Worm (Caenorhabditis elegans): ENCODE data around the gene F09F7.5.

The F09F7.5 gene

DNA sequence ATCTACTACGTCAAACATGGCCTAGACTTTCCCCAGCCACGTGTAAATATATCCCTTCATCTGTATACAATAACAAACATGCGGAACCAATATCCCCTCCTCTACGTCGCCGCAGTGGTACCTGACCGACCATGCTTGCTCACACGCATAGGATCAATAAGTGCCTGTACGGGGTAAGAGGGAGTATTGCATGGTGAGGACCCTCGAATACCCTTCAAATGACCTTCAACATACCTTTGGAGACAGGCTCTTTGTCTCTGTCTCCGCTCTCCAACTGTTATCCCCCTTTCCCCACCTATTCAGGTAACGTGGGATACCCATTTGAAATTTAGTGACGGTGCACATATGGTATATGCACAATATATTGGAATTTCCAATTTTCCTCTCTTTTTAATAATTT is 20.8 kb upstream of the F09F7.5 start, which contains the start of gene dex-1:
Gene dex-1 (plus strand): TSS at position 132 of the 400 bp plus-strand sequence.
- TF ChIP-seq tbx-11 (GFP tag; IDR thresholded peaks at IDR 0.05): no peak
- TF ChIP-seq sea-1 (GFP tag; conservative IDR thresholded peaks at IDR 0.05): no peak
- TF ChIP-seq tra-4 (tag; optimal IDR thresholded peaks at IDR 0.05): no peak
- no peak for TF ChIP-seq hnd-1 (tag; optimal IDR thresholded peaks at IDR 0.05)
- TF ChIP-seq ceh-13 (GFP tag; optimal IDR thresholded peaks at IDR 0.05): no peak
- TF ChIP-seq tbx-37 (GFP tag; conservative IDR thresholded peaks at IDR 0.05): no peak
- no peak for TF ChIP-seq B0310.2 (tag; optimal IDR thresholded peaks at IDR 0.05)
- no peak for TF ChIP-seq flt-1 (GFP tag; IDR thresholded peaks at IDR 0.05)
- TF ChIP-seq scrt-1 (GFP tag; IDR thresholded peaks at IDR 0.05): no peak
- no peak for TF ChIP-seq hmbx-1 (tag; optimal IDR thresholded peaks at IDR 0.05)
- TF ChIP-seq ama-1 (optimal IDR thresholded peaks at IDR 0.05): no peak
- TF ChIP-seq ets-7 (tag; optimal IDR thresholded peaks at IDR 0.05): no peak
- TF ChIP-seq pes-1 (GFP tag; IDR thresholded peaks at IDR 0.05): no peak
- TF ChIP-seq ceh-36 (tag; optimal IDR thresholded peaks at IDR 0.05): no peak
- TF ChIP-seq aly-1 (tag; optimal IDR thresholded peaks at IDR 0.05): no peak
- TF ChIP-seq hmg-4 (GFP tag; optimal IDR thresholded peaks at IDR 0.05): no peak
- no peak for TF ChIP-seq F13C5.2 (tag; optimal IDR thresholded peaks at IDR 0.05)

DNA sequence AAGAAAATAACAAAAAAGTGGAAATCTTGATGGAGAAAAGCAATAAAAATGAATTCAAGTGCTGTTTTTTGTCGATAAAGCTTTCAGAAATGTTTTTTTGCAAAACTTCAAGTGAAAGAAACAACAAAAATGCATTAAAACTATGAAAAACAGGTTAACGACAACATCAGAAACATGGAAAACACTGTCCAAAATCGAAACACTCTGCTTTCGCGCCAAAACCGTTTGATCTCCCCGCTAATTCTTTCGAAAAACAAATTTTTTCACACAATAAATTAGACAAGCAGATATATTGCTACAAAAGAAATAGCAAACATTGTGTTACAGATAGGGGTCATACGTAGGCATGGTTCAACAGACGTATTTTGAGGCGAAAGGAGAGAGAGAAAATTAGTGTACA is 5.0 kb upstream of the F09F7.5 start:
- no peak for TF ChIP-seq pes-1 (GFP tag; IDR thresholded peaks at IDR 0.05)
- no peak for TF ChIP-seq scrt-1 (GFP tag; IDR thresholded peaks at IDR 0.05)
- no peak for TF ChIP-seq B0310.2 (tag; optimal IDR thresholded peaks at IDR 0.05)
- TF ChIP-seq tbx-11 (GFP tag; IDR thresholded peaks at IDR 0.05): no peak
- no peak for TF ChIP-seq F13C5.2 (tag; optimal IDR thresholded peaks at IDR 0.05)
- no peak for TF ChIP-seq sea-1 (GFP tag; conservative IDR thresholded peaks at IDR 0.05)
- TF ChIP-seq aly-1 (tag; optimal IDR thresholded peaks at IDR 0.05): no peak
- TF ChIP-seq ceh-13 (GFP tag; optimal IDR thresholded peaks at IDR 0.05): no peak
- no peak for TF ChIP-seq tbx-37 (GFP tag; conservative IDR thresholded peaks at IDR 0.05)
- no peak for TF ChIP-seq flt-1 (GFP tag; IDR thresholded peaks at IDR 0.05)
- TF ChIP-seq hmg-4 (GFP tag; optimal IDR thresholded peaks at IDR 0.05): no peak
- TF ChIP-seq hmbx-1 (tag; optimal IDR thresholded peaks at IDR 0.05): no peak
- no peak for TF ChIP-seq ceh-36 (tag; optimal IDR thresholded peaks at IDR 0.05)
- TF ChIP-seq ama-1 (optimal IDR thresholded peaks at IDR 0.05): no peak
- TF ChIP-seq ets-7 (tag; optimal IDR thresholded peaks at IDR 0.05): no peak
- TF ChIP-seq hnd-1 (tag; optimal IDR thresholded peaks at IDR 0.05): no peak
- TF ChIP-seq tra-4 (tag; optimal IDR thresholded peaks at IDR 0.05): no peak

DNA sequence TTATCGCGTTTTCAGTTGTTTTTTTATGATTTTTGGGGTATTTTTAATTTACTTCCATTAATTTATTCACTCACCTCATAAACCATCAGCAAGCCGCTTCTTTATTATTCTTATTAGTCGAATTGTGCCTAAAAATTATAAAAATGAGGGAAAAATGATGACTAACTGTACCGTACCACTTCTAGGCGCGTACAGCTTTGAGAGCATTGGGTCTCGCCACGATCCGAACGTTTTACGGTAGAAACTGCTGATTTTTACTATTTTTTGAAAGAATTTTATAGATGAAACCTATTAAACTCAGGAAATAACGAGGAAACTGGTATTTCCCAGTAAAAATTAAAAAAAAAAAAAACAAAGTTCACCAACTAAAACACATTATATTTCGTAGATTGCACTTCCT is 3.7 kb upstream of the F09F7.5 start, which contains the start of gene D1044.6:
Gene D1044.6 (minus strand): TSS at position 128 of the 400 bp plus-strand sequence.
- TF ChIP-seq tbx-11 (GFP tag; IDR thresholded peaks at IDR 0.05): no peak
- TF ChIP-seq ets-7 (tag; optimal IDR thresholded peaks at IDR 0.05): no peak
- TF ChIP-seq ama-1 (optimal IDR thresholded peaks at IDR 0.05): no peak
- TF ChIP-seq sea-1 (GFP tag; conservative IDR thresholded peaks at IDR 0.05): no peak
- TF ChIP-seq hmg-4 (GFP tag; optimal IDR thresholded peaks at IDR 0.05): no peak
- no peak for TF ChIP-seq aly-1 (tag; optimal IDR thresholded peaks at IDR 0.05)
- no peak for TF ChIP-seq tra-4 (tag; optimal IDR thresholded peaks at IDR 0.05)
- TF ChIP-seq hnd-1 (tag; optimal IDR thresholded peaks at IDR 0.05): no peak
- no peak for TF ChIP-seq pes-1 (GFP tag; IDR thresholded peaks at IDR 0.05)
- no peak for TF ChIP-seq flt-1 (GFP tag; IDR thresholded peaks at IDR 0.05)
- no peak for TF ChIP-seq ceh-13 (GFP tag; optimal IDR thresholded peaks at IDR 0.05)
- no peak for TF ChIP-seq hmbx-1 (tag; optimal IDR thresholded peaks at IDR 0.05)
- no peak for TF ChIP-seq tbx-37 (GFP tag; conservative IDR thresholded peaks at IDR 0.05)
- TF ChIP-seq F13C5.2 (tag; optimal IDR thresholded peaks at IDR 0.05): no peak
- TF ChIP-seq ceh-36 (tag; optimal IDR thresholded peaks at IDR 0.05): no peak
- no peak for TF ChIP-seq B0310.2 (tag; optimal IDR thresholded peaks at IDR 0.05)
- TF ChIP-seq scrt-1 (GFP tag; IDR thresholded peaks at IDR 0.05): no peak

DNA sequence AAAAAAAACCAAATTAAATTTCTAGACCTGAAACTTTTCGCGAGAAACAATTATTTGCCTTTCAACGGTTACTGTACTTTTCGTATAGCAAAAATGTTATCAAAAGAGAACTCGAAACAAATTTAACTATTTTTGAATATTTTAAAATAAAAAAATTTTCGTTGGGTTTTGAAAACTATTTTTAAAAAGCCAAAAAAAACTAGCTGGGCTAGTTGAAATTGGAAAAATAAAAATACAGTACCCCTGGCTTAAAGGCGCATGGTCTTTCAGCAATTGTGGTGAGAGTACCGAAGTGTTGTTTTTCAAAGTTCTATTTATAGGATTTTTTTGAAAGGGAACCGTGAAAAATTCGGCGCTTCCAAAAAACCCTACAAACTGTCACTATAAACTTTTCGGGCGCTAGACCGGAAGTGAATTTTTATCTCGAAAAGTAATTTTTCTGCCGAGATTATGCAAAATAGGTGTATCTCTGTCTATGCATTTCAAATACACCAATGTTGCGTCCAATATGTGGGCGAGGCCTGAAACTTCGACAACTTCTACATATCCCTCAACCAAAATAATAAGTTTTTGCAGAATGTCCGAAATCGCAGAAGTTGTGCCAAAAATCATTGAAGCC is 3.0 kb upstream of the F09F7.5 start, which contains the start of gene D1044.1:
Gene D1044.1 (plus strand): TSS at position 569 of the 619 bp plus-strand sequence.
- TF ChIP-seq hnd-1 (tag; optimal IDR thresholded peaks at IDR 0.05): no peak
- TF ChIP-seq tbx-37 (GFP tag; conservative IDR thresholded peaks at IDR 0.05): no peak
- TF ChIP-seq flt-1 (GFP tag; IDR thresholded peaks at IDR 0.05): no peak
- no peak for TF ChIP-seq sea-1 (GFP tag; conservative IDR thresholded peaks at IDR 0.05)
- no peak for TF ChIP-seq B0310.2 (tag; optimal IDR thresholded peaks at IDR 0.05)
- no peak for TF ChIP-seq aly-1 (tag; optimal IDR thresholded peaks at IDR 0.05)
- TF ChIP-seq tra-4 (tag; optimal IDR thresholded peaks at IDR 0.05): no peak
- TF ChIP-seq ceh-36 (tag; optimal IDR thresholded peaks at IDR 0.05): no peak
- no peak for TF ChIP-seq hmg-4 (GFP tag; optimal IDR thresholded peaks at IDR 0.05)
- TF ChIP-seq ets-7 (tag; optimal IDR thresholded peaks at IDR 0.05): no peak
- TF ChIP-seq pes-1 (GFP tag; IDR thresholded peaks at IDR 0.05): no peak
- TF ChIP-seq hmbx-1 (tag; optimal IDR thresholded peaks at IDR 0.05): no peak
- TF ChIP-seq tbx-11 (GFP tag; IDR thresholded peaks at IDR 0.05): no peak

DNA sequence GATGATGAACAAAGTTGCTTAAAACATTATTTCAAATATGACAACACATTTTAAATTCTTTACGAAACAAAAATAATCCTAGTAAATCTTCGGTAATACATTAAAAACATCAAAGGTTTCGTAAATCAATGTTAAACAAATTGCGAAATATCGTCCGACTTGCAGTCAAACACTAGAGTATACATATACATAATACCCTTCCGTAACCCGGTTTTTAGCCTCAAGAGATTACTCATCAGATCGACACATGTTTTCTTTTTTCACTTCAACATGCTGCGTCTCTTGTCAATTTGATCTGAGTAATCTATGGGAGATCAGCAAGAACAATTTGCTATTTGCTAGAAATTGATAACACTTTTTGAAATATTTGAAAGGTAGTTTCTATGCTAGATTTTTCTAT is 478 bp upstream of the F09F7.5 start:
- TF ChIP-seq F13C5.2 (tag; optimal IDR thresholded peaks at IDR 0.05) (no peak), hmg-4 (GFP tag; optimal IDR thresholded peaks at IDR 0.05) (no peak), scrt-1 (GFP tag; IDR thresholded peaks at IDR 0.05) (no peak), B0310.2 (tag; optimal IDR thresholded peaks at IDR 0.05) (no peak), ets-7 (tag; optimal IDR thresholded peaks at IDR 0.05) (no peak), ceh-36 (tag; optimal IDR thresholded peaks at IDR 0.05) (no peak), tbx-11 (GFP tag; IDR thresholded peaks at IDR 0.05) (no peak), pes-1 (GFP tag; IDR thresholded peaks at IDR 0.05) (no peak), sea-1 (GFP tag; conservative IDR thresholded peaks at IDR 0.05) (no peak), flt-1 (GFP tag; IDR thresholded peaks at IDR 0.05) (no peak), hnd-1 (tag; optimal IDR thresholded peaks at IDR 0.05) (no peak), ama-1 (optimal IDR thresholded peaks at IDR 0.05) (no peak), ceh-13 (GFP tag; optimal IDR thresholded peaks at IDR 0.05) (no peak), tra-4 (tag; optimal IDR thresholded peaks at IDR 0.05) (no peak), hmbx-1 (tag; optimal IDR thresholded peaks at IDR 0.05) (no peak), tbx-37 (GFP tag; conservative IDR thresholded peaks at IDR 0.05) (no peak)

DNA sequence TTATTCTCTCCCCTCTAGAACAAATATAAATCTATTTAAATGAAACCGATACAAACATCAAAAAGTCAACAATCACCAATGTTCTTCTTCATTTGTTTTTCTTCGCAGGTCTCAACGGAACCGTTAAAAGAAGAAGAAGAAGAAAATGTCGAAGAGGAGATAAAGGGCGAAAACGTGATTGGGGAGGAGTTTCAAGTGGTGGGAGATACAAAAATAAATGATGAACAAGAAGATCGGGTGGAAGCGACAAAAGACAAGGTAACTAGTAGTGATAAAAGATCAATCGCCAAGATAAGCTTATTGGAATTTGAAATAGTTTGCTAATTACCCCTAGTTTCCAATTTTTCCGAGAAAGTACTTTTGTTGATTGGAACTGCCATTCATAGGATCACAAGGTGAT is 3.4 kb downstream of the F09F7.5 start:
- no peak for TF ChIP-seq F13C5.2 (tag; optimal IDR thresholded peaks at IDR 0.05)

DNA sequence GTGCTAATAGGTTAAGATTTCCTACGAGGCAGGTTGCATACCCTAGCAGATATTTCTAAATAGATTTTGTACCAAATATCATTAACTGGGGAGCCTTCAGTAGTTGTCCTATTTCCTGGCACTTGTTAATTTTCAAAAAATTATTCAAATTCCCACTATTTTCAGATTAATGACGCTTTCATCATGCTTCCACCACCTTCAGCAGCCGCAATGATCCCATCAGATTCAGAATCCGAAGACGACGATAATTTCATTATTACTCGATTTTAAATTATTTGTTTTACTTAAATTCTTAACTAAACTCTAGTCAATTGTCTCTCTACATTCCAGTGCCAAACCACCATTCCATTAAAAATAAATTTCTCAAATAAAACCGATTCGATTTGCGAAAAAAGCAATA is 4.1 kb downstream of the F09F7.5 start:
- no peak for TF ChIP-seq scrt-1 (GFP tag; IDR thresholded peaks at IDR 0.05)
- no peak for TF ChIP-seq tbx-37 (GFP tag; conservative IDR thresholded peaks at IDR 0.05)
- no peak for TF ChIP-seq ets-7 (tag; optimal IDR thresholded peaks at IDR 0.05)
- no peak for TF ChIP-seq hmbx-1 (tag; optimal IDR thresholded peaks at IDR 0.05)
- no peak for TF ChIP-seq aly-1 (tag; optimal IDR thresholded peaks at IDR 0.05)
- no peak for TF ChIP-seq pes-1 (GFP tag; IDR thresholded peaks at IDR 0.05)
- TF ChIP-seq tbx-11 (GFP tag; IDR thresholded peaks at IDR 0.05): no peak
- TF ChIP-seq sea-1 (GFP tag; conservative IDR thresholded peaks at IDR 0.05): no peak
- no peak for TF ChIP-seq tra-4 (tag; optimal IDR thresholded peaks at IDR 0.05)
- TF ChIP-seq F13C5.2 (tag; optimal IDR thresholded peaks at IDR 0.05): no peak
- no peak for TF ChIP-seq hmg-4 (GFP tag; optimal IDR thresholded peaks at IDR 0.05)
- no peak for TF ChIP-seq flt-1 (GFP tag; IDR thresholded peaks at IDR 0.05)
- no peak for TF ChIP-seq B0310.2 (tag; optimal IDR thresholded peaks at IDR 0.05)
- TF ChIP-seq ama-1 (optimal IDR thresholded peaks at IDR 0.05): no peak

Data from whole organism, early embryonic.